Worm (Caenorhabditis elegans) whole organism, L3 larva: Measurements from ENCODE around the gene Y48C3A.12.
A peak's percentile ranks its signal among the peaks of the same experiment; 100 is the strongest.

ENCODE experiments used
- ZK546.5 ChIP-seq: sonication (generic microtip); optimal IDR thresholded peaks from 2 replicates; lab custom pipeline; 2017; ENCODE audit warnings: missing biosample characterization, missing genetic modification characterization
- aly-2 ChIP-seq: fragments of 150-350 bp; optimal IDR thresholded peaks from 2 replicates; lab custom pipeline; 2014; ENCODE audit warnings: missing biosample characterization, missing genetic modification characterization
- ceh-16 ChIP-seq: sonication (generic microtip); optimal IDR thresholded peaks from 2 replicates; lab custom pipeline; 2017; ENCODE audit warnings: missing biosample characterization, missing genetic modification characterization
- ceh-28 ChIP-seq: fragments of 150-350 bp; optimal IDR thresholded peaks from 2 replicates; lab custom pipeline; 2014; ENCODE audit warnings: missing biosample characterization, missing genetic modification reagents, missing genetic modification characterization
- ceh-82 ChIP-seq: fragments of 150-350 bp; optimal IDR thresholded peaks from 2 replicates; lab custom pipeline; 2014; ENCODE audit warnings: missing biosample characterization, missing genetic modification characterization
- ceh-9 ChIP-seq: sonication (generic microtip); optimal IDR thresholded peaks from 2 replicates; lab custom pipeline; 2018; ENCODE audit warnings: missing biosample characterization, missing genetic modification characterization
- daf-12 ChIP-seq: fragments of 150-350 bp; optimal IDR thresholded peaks from 2 replicates; lab custom pipeline; 2014; ENCODE audit warnings: missing biosample characterization, missing genetic modification reagents, missing genetic modification characterization
- egl-27 ChIP-seq: sonication (generic microtip); optimal IDR thresholded peaks from 4 replicates; lab custom pipeline; 2017; ENCODE audit warnings: missing biosample characterization, missing genetic modification reagents, missing genetic modification characterization
- egl-5 ChIP-seq: fragments of 150-350 bp; optimal IDR thresholded peaks from 2 replicates; lab custom pipeline; 2017; ENCODE audit warnings: missing biosample characterization, missing genetic modification reagents, missing genetic modification characterization, inconsistent platforms
- elt-2 ChIP-seq: sonication (generic microtip); optimal IDR thresholded peaks from 2 replicates; lab custom pipeline; 2016; ENCODE audit warnings: missing genetic modification reagents, mild to moderate bottlenecking, missing genetic modification characterization, missing compliant biosample characterization
- elt-3 ChIP-seq, 3 experiments: fragments of 150-350 bp in 1 of 3; sonication (generic microtip) in 2 of 3; optimal IDR thresholded peaks; 2 replicates in 2 of 3; 4 replicates in 1 of 3; lab custom pipeline; 2014 to 2017; ENCODE audit warnings: missing biosample characterization in 3 of 3, missing genetic modification characterization in 3 of 3
- eor-1 ChIP-seq, 2 experiments: fragments of 150-350 bp; optimal IDR thresholded peaks; 2 replicates each; lab custom pipeline; 2014 to 2018; ENCODE audit warnings: missing biosample characterization in 2 of 2, missing genetic modification characterization in 2 of 2
- fkh-10 ChIP-seq: sonication (generic microtip); optimal IDR thresholded peaks from 2 replicates; lab custom pipeline; 2017; ENCODE audit warnings: missing biosample characterization, missing genetic modification reagents, missing genetic modification characterization
- fkh-2 ChIP-seq: fragments of 150-350 bp; optimal IDR thresholded peaks from 2 replicates; lab custom pipeline; 2014; ENCODE audit warnings: missing biosample characterization, missing genetic modification reagents, missing genetic modification characterization
- fos-1 ChIP-seq: fragments of 150-350 bp; optimal IDR thresholded peaks from 2 replicates; lab custom pipeline; 2014; ENCODE audit warnings: missing biosample characterization, missing genetic modification characterization
- hmg-11 ChIP-seq: sonication (generic microtip); optimal IDR thresholded peaks from 2 replicates; lab custom pipeline; 2016; ENCODE audit warnings: missing genetic modification characterization, missing compliant biosample characterization
- jun-1 ChIP-seq: fragments of 150-350 bp; optimal IDR thresholded peaks from 2 replicates; lab custom pipeline; 2014; ENCODE audit warnings: missing biosample characterization, missing genetic modification reagents, missing genetic modification characterization
- lin-15B ChIP-seq: fragments of 150-350 bp; optimal IDR thresholded peaks from 2 replicates; lab custom pipeline; 2014; ENCODE audit warnings: missing biosample characterization, missing genetic modification characterization
- lin-39 ChIP-seq: fragments of 150-350 bp; optimal IDR thresholded peaks from 2 replicates; lab custom pipeline; 2018; ENCODE audit warnings: missing biosample characterization, missing genetic modification reagents, missing genetic modification characterization
- lsy-12 ChIP-seq: sonication (generic microtip); optimal IDR thresholded peaks from 2 replicates; lab custom pipeline; 2016; ENCODE audit warnings: mild to moderate bottlenecking, missing genetic modification characterization, missing compliant biosample characterization
- mdl-1 ChIP-seq: fragments of 150-350 bp; optimal IDR thresholded peaks from 2 replicates; lab custom pipeline; 2014; ENCODE audit warnings: missing biosample characterization, missing genetic modification characterization
- mml-1 ChIP-seq: fragments of 150-350 bp; sonication (generic microtip); optimal IDR thresholded peaks from 3 replicates; lab custom pipeline; 2014; ENCODE audit warnings: missing biosample characterization, missing genetic modification characterization
- nfya-1 ChIP-seq: sonication (generic microtip); optimal IDR thresholded peaks from 2 replicates; lab custom pipeline; 2017; ENCODE audit warnings: missing genetic modification characterization, mild to moderate bottlenecking, missing compliant biosample characterization, antibody characterized with exemption, moderate library complexity; ENCODE audit not compliant: insufficient read depth
- nhr-11 ChIP-seq: fragments of 150-350 bp; optimal IDR thresholded peaks from 2 replicates; lab custom pipeline; 2014; ENCODE audit warnings: missing biosample characterization, missing genetic modification characterization
- nhr-12 ChIP-seq: fragments of 150-350 bp; optimal IDR thresholded peaks from 2 replicates; lab custom pipeline; 2014; ENCODE audit warnings: missing biosample characterization, missing genetic modification characterization
- nhr-23 ChIP-seq: fragments of 150-350 bp; optimal IDR thresholded peaks from 2 replicates; lab custom pipeline; 2014; ENCODE audit warnings: missing biosample characterization, missing genetic modification reagents, missing genetic modification characterization
- nhr-237 ChIP-seq: fragments of 150-350 bp; optimal IDR thresholded peaks from 2 replicates; lab custom pipeline; 2014; ENCODE audit warnings: missing biosample characterization, missing genetic modification characterization
- nhr-25 ChIP-seq: sonication (generic microtip); optimal IDR thresholded peaks from 2 replicates; lab custom pipeline; 2017; ENCODE audit warnings: missing biosample characterization, missing genetic modification characterization
- nhr-28 ChIP-seq: fragments of 150-350 bp; optimal IDR thresholded peaks from 2 replicates; lab custom pipeline; 2014; ENCODE audit warnings: missing biosample characterization, missing genetic modification characterization
- nhr-43 ChIP-seq: sonication (generic microtip); optimal IDR thresholded peaks from 2 replicates; lab custom pipeline; 2016; ENCODE audit warnings: mild to moderate bottlenecking, missing genetic modification characterization, missing compliant biosample characterization; ENCODE audit not compliant: poor library complexity, severe bottlenecking
- nhr-67 ChIP-seq: fragments of 150-350 bp; optimal IDR thresholded peaks from 2 replicates; lab custom pipeline; 2014; ENCODE audit warnings: missing biosample characterization, missing genetic modification characterization
- nhr-77 ChIP-seq: fragments of 150-350 bp; optimal IDR thresholded peaks from 2 replicates; lab custom pipeline; 2014; ENCODE audit warnings: missing biosample characterization, missing genetic modification characterization
- pha-4 ChIP-seq: fragments of 150-350 bp; optimal IDR thresholded peaks from 2 replicates; lab custom pipeline; 2014; ENCODE audit warnings: missing biosample characterization, missing genetic modification reagents, missing genetic modification characterization
- skn-1 ChIP-seq: fragments of 150-350 bp; optimal IDR thresholded peaks from 2 replicates; lab custom pipeline; 2014; ENCODE audit warnings: missing biosample characterization, missing genetic modification characterization
- snpc-4 ChIP-seq: fragments of 150-350 bp; optimal IDR thresholded peaks from 2 replicates; lab custom pipeline; 2014; ENCODE audit warnings: missing biosample characterization, missing genetic modification characterization
- tbx-2 ChIP-seq: sonication (generic microtip); optimal IDR thresholded peaks from 2 replicates; lab custom pipeline; 2016; ENCODE audit warnings: mild to moderate bottlenecking, missing genetic modification characterization, missing compliant biosample characterization
- unc-39 ChIP-seq: sonication (generic microtip); optimal IDR thresholded peaks from 4 replicates; lab custom pipeline; 2017; ENCODE audit warnings: missing biosample characterization, missing genetic modification characterization
- zag-1 ChIP-seq: fragments of 150-350 bp; optimal IDR thresholded peaks from 2 replicates; lab custom pipeline; 2014; ENCODE audit warnings: missing biosample characterization, missing genetic modification characterization
- ztf-11 ChIP-seq: fragments of 150-350 bp; optimal IDR thresholded peaks from 2 replicates; lab custom pipeline; 2014; ENCODE audit warnings: missing biosample characterization, missing genetic modification characterization
- ztf-4 ChIP-seq: fragments of 150-350 bp; optimal IDR thresholded peaks from 2 replicates; lab custom pipeline; 2014; ENCODE audit warnings: missing biosample characterization, missing genetic modification characterization

Gene Y48C3A.12

ce11 chrII:13337959-13338358 is 38.3 kb upstream of the Y48C3A.12 start, which contains the start of gene mrpl-20:
Gene mrpl-20, plus strand, starts transcription at chrII:13338281.
- TF ChIP-seq nhr-67 (no peak), nhr-25 (tag; lab: Kevin White, UChicago) (no peak), skn-1 (tag; lab: Kevin White, UChicago) (no peak), ceh-82 (tag; lab: Kevin White, UChicago) (no peak), lin-15B (tag; lab: Kevin White, UChicago) (peak; percentile 11), ztf-11 (tag; lab: Kevin White, UChicago) (no peak), nhr-77 (no peak), nhr-237 (tag; lab: Kevin White, UChicago) (no peak), nhr-28 (tag; lab: Kevin White, UChicago) (no peak), tbx-2 (no peak), mdl-1 (tag; lab: Kevin White, UChicago) (no peak), elt-3 (tag; optimal IDR thresholded peaks at IDR 0.05; lab: Kevin White, UChicago) (no peak), ZK546.5 (tag; lab: Kevin White, UChicago) (no peak), eor-1 (tag; optimal IDR thresholded peaks at IDR 0.05; lab: Kevin White, UChicago) (no peak), hmg-11 (peak; percentile 72), lsy-12 (tag; lab: Kevin White, UChicago) (no peak), aly-2 (tag; lab: Kevin White, UChicago) (no peak), lin-39 (tag; lab: Kevin White, UChicago) (no peak), egl-27 (tag; lab: Kevin White, UChicago) (no peak), fkh-2 (no peak), ceh-9 (tag; lab: Kevin White, UChicago) (no peak), nhr-43 (tag; lab: Kevin White, UChicago) (no peak), jun-1 (no peak), pha-4 (tag; lab: Kevin White, UChicago) (peak; percentile 63), elt-2 (tag; lab: Kevin White, UChicago) (no peak), mml-1 (no peak), ztf-4 (tag; lab: Kevin White, UChicago) (no peak), nhr-12 (tag; lab: Kevin White, UChicago) (no peak), daf-12 (tag; lab: Kevin White, UChicago) (no peak), ceh-28 (no peak), nhr-23 (tag; lab: Kevin White, UChicago) (peak; percentile 41), nfya-1 (tag; lab: Kevin White, UChicago) (peak; percentile 45)

ce11 chrII:13339984-13340383 is 36.2 kb upstream of the Y48C3A.12 start:
- no peak for TF ChIP-seq elt-3 (tag; optimal IDR thresholded peaks at IDR 0.05; lab: Kevin White, UChicago)

- TF ChIP-seq ztf-4 (tag; lab: Kevin White, UChicago) (no peak), pha-4 (tag; lab: Kevin White, UChicago) (no peak), unc-39 (no peak), lsy-12 (tag; lab: Kevin White, UChicago) (no peak), egl-5 (tag; lab: Kevin White, UChicago) (no peak), ceh-16 (tag; lab: Kevin White, UChicago) (no peak), zag-1 (tag; lab: Kevin White, UChicago) (no peak), ceh-9 (tag; lab: Kevin White, UChicago) (no peak), elt-3 (tag; optimal IDR thresholded peaks at IDR 0.05; lab: Kevin White, UChicago) (no peak), ceh-28 (no peak), tbx-2 (no peak), hmg-11 (no peak), fos-1 (no peak), snpc-4 (tag; lab: Kevin White, UChicago) (no peak), jun-1 (no peak), nhr-11 (tag; lab: Kevin White, UChicago) (no peak)
Observed at ce11 chrII:13341320-13341719, 34.9 kb upstream of the Y48C3A.12 start.

- TF ChIP-seq ceh-82 (tag; lab: Kevin White, UChicago) (no peak), tbx-2 (no peak), egl-5 (tag; lab: Kevin White, UChicago) (no peak), ZK546.5 (tag; lab: Kevin White, UChicago) (no peak), ztf-11 (tag; lab: Kevin White, UChicago) (no peak), snpc-4 (tag; lab: Kevin White, UChicago) (no peak), fkh-10 (GFP tag; lab: Kevin White, UChicago) (no peak), zag-1 (tag; lab: Kevin White, UChicago) (no peak), elt-3 (tag; optimal IDR thresholded peaks at IDR 0.05; lab: Kevin White, UChicago) (no peak), fos-1 (no peak), nhr-237 (tag; lab: Kevin White, UChicago) (no peak), nhr-43 (tag; lab: Kevin White, UChicago) (no peak), lsy-12 (tag; lab: Kevin White, UChicago) (no peak), egl-27 (tag; lab: Kevin White, UChicago) (no peak), pha-4 (tag; lab: Kevin White, UChicago) (no peak), nhr-25 (tag; lab: Kevin White, UChicago) (no peak), elt-2 (tag; lab: Kevin White, UChicago) (no peak)
Observed at ce11 chrII:13356092-13356491, 20.1 kb upstream of the Y48C3A.12 start, which contains the start of gene dmsr-3. Gene dmsr-3, minus strand, starts transcription at chrII:13356192.
